Fruit fly (Drosophila melanogaster) whole organism, embryonic: ENCODE results near the gene CG31683.

Experiments
- ATbp ChIP-seq: fragments of 200-800 bp; sonication (Bioruptor generic); optimal IDR thresholded peaks from 2 replicates; lab custom pipeline; 2017; ENCODE audit warnings: missing biosample characterization, mild to moderate bottlenecking, missing genetic modification characterization, missing genetic modification reagents
- Atf-2 ChIP-seq: fragments of 200-800 bp; sonication (Bioruptor generic); optimal IDR thresholded peaks from 2 replicates; lab custom pipeline; 2016; ENCODE audit warnings: missing biosample characterization, missing genetic modification characterization
- CG15269 ChIP-seq: fragments of 200-800 bp; sonication (Bioruptor generic); optimal IDR thresholded peaks from 2 replicates; lab custom pipeline; 2018; ENCODE audit warnings: missing biosample characterization, mild to moderate bottlenecking, missing genetic modification characterization, moderate library complexity
- CG15479 ChIP-seq: fragments of 200-800 bp; sonication (Bioruptor generic); optimal IDR thresholded peaks from 3 replicates; lab custom pipeline; 2019; ENCODE audit warnings: missing biosample characterization, mild to moderate bottlenecking, missing genetic modification characterization, moderate library complexity
- CG15601 ChIP-seq: fragments of 200-800 bp; sonication (Bioruptor generic); optimal IDR thresholded peaks from 3 replicates; lab custom pipeline; 2019; ENCODE audit warnings: missing biosample characterization, mild to moderate bottlenecking, missing genetic modification characterization, moderate library complexity
- CG16779 ChIP-seq: fragments of 200-800 bp; sonication (Bioruptor generic); IDR thresholded peaks from 2 replicates; pipeline ENCODE4 v1.3.6; 2022; ENCODE audit warnings: missing biosample characterization, missing genetic modification characterization
- CG17359 ChIP-seq: fragments of 200-800 bp; sonication (Bioruptor generic); optimal IDR thresholded peaks from 3 replicates; lab custom pipeline; 2018; ENCODE audit warnings: missing biosample characterization, mild to moderate bottlenecking, missing genetic modification characterization, moderate library complexity
- CG33557 ChIP-seq: fragments of 200-800 bp; sonication (Bioruptor generic); optimal IDR thresholded peaks from 2 replicates; lab custom pipeline; 2019; ENCODE audit warnings: missing biosample characterization, mild to moderate bottlenecking, missing genetic modification characterization, moderate library complexity
- CG3838 ChIP-seq: fragments of 200-800 bp; sonication (Bioruptor generic); optimal IDR thresholded peaks from 3 replicates; lab custom pipeline; 2016; ENCODE audit warnings: missing biosample characterization, missing genetic modification characterization
- CG3995 ChIP-seq: fragments of 200-800 bp; sonication (Bioruptor generic); optimal IDR thresholded peaks from 3 replicates; lab custom pipeline; 2016; ENCODE audit warnings: missing biosample characterization, missing genetic modification characterization
- CG42726 ChIP-seq: fragments of 200-800 bp; sonication (Bioruptor generic); IDR thresholded peaks from 2 replicates; pipeline ENCODE4 v1.3.6; 2022; ENCODE audit warnings: missing biosample characterization, missing genetic modification characterization; ENCODE audit not compliant: partially characterized antibody
- CG4360 ChIP-seq: fragments of 200-800 bp; sonication (Bioruptor generic); IDR thresholded peaks from 2 replicates; pipeline ENCODE4 v1.3.6; 2022; ENCODE audit warnings: missing biosample characterization, missing genetic modification characterization
- CG7987 ChIP-seq: fragments of 200-800 bp; sonication (Bioruptor generic); optimal IDR thresholded peaks from 2 replicates; lab custom pipeline; 2018; ENCODE audit warnings: missing biosample characterization, mild to moderate bottlenecking, missing genetic modification characterization, moderate library complexity
- CoRest ChIP-seq: fragments of 200-800 bp; sonication (Bioruptor generic); optimal IDR thresholded peaks from 3 replicates; lab custom pipeline; 2018; ENCODE audit warnings: missing biosample characterization, mild to moderate bottlenecking, missing genetic modification characterization, moderate library complexity
- Dref ChIP-seq: fragments of 200-800 bp; sonication (Bioruptor generic); IDR thresholded peaks from 2 replicates; pipeline ENCODE4 v1.3.6; 2022; ENCODE audit warnings: missing biosample characterization, missing genetic modification characterization
- ERR ChIP-seq: fragments of 200-800 bp; sonication (Bioruptor generic); optimal IDR thresholded peaks from 2 replicates; lab custom pipeline; 2016; ENCODE audit warnings: missing biosample characterization, missing genetic modification characterization
- Fer1 ChIP-seq: fragments of 200-800 bp; sonication (Bioruptor generic); optimal IDR thresholded peaks from 2 replicates; lab custom pipeline; 2017; ENCODE audit warnings: missing biosample characterization, mild to moderate bottlenecking, missing genetic modification characterization
- HHEX ChIP-seq: fragments of 200-800 bp; sonication (Bioruptor generic); optimal IDR thresholded peaks from 3 replicates; lab custom pipeline; 2017; ENCODE audit warnings: missing biosample characterization, mild to moderate bottlenecking, missing genetic modification characterization, missing genetic modification reagents
- HLHmδ ChIP-seq: fragments of 200-800 bp; sonication (Bioruptor generic); optimal IDR thresholded peaks from 2 replicates; lab custom pipeline; 2018; ENCODE audit warnings: missing biosample characterization, mild to moderate bottlenecking, missing genetic modification characterization, moderate library complexity
- MESR4 ChIP-seq: fragments of 200-800 bp; sonication (Bioruptor generic); optimal IDR thresholded peaks from 2 replicates; lab custom pipeline; 2018; ENCODE audit warnings: missing biosample characterization, mild to moderate bottlenecking, missing genetic modification characterization, moderate library complexity
- Optix ChIP-seq: fragments of 200-800 bp; sonication (Bioruptor generic); IDR thresholded peaks from 3 replicates; pipeline ENCODE4 v1.3.6; 2022; ENCODE audit warnings: missing biosample characterization, missing genetic modification characterization
- Sox102F ChIP-seq: fragments of 200-800 bp; sonication (Bioruptor generic); optimal IDR thresholded peaks from 2 replicates; lab custom pipeline; 2018; ENCODE audit warnings: missing biosample characterization, mild to moderate bottlenecking, missing genetic modification characterization, moderate library complexity
- Tbp ChIP-seq: fragments of >200 bp; optimal IDR thresholded peaks from 2 replicates; lab custom pipeline; 2018; ENCODE audit warnings: missing biosample characterization, missing genetic modification characterization
- YL-1 ChIP-seq: fragments of 200-800 bp; sonication (Bioruptor generic); optimal IDR thresholded peaks from 3 replicates; lab custom pipeline; 2017; ENCODE audit warnings: missing biosample characterization, mild to moderate bottlenecking, missing genetic modification characterization
- ab ChIP-seq: fragments of 200-800 bp; sonication (Bioruptor generic); optimal IDR thresholded peaks from 2 replicates; lab custom pipeline; 2016; ENCODE audit warnings: missing biosample characterization, missing genetic modification characterization
- amos ChIP-seq: fragments of 200-800 bp; sonication (Bioruptor generic); IDR thresholded peaks from 2 replicates; pipeline ENCODE4 v1.3.6; 2022; ENCODE audit warnings: missing biosample characterization, missing genetic modification characterization; ENCODE audit not compliant: partially characterized antibody
- bcd ChIP-seq: fragments of 200-800 bp; sonication (Bioruptor generic); optimal IDR thresholded peaks from 2 replicates; lab custom pipeline; 2017; ENCODE audit warnings: missing biosample characterization, mild to moderate bottlenecking, missing genetic modification characterization
- bowl ChIP-seq: fragments of 200-800 bp; sonication (Bioruptor generic); IDR thresholded peaks from 2 replicates; pipeline ENCODE4 v1.3.6; 2022; ENCODE audit warnings: missing biosample characterization, missing genetic modification characterization
- bsh ChIP-seq, 2 experiments: fragments of 200-800 bp; sonication (Bioruptor generic); optimal IDR thresholded peaks; 2 replicates each; lab custom pipeline; 2017 to 2018; ENCODE audit warnings: mild to moderate bottlenecking in 2 of 2, missing biosample characterization in 2 of 2, missing genetic modification characterization in 2 of 2, moderate library complexity in 1 of 2
- btn ChIP-seq: fragments of 200-800 bp; sonication (Bioruptor generic); optimal IDR thresholded peaks from 2 replicates; lab custom pipeline; 2016; ENCODE audit warnings: missing biosample characterization, missing genetic modification characterization
- cas ChIP-seq: fragments of 200-800 bp; sonication (Bioruptor generic); IDR thresholded peaks from 2 replicates; pipeline ENCODE4 v1.3.6; 2022; ENCODE audit warnings: missing biosample characterization, missing genetic modification characterization
- crp ChIP-seq, 2 experiments: fragments of 200-800 bp; sonication (Bioruptor generic); optimal IDR thresholded peaks; 2 replicates in 1 of 2; 3 replicates in 1 of 2; lab custom pipeline; 2017; ENCODE audit warnings: missing biosample characterization in 2 of 2, missing genetic modification characterization in 2 of 2, mild to moderate bottlenecking in 1 of 2, moderate library complexity in 1 of 2
- en ChIP-seq: fragments of 200-800 bp; sonication (Bioruptor generic); optimal IDR thresholded peaks from 2 replicates; lab custom pipeline; 2016; ENCODE audit warnings: missing biosample characterization, missing genetic modification characterization
- gcm ChIP-seq: fragments of 200-800 bp; sonication (Bioruptor generic); optimal IDR thresholded peaks from 2 replicates; lab custom pipeline; 2019; ENCODE audit warnings: missing biosample characterization, mild to moderate bottlenecking, missing genetic modification characterization, moderate library complexity
- gro ChIP-seq: fragments of 200-800 bp; sonication (Bioruptor generic); optimal IDR thresholded peaks from 2 replicates; lab custom pipeline; 2016; ENCODE audit warnings: missing biosample characterization, missing genetic modification characterization
- inv ChIP-seq: fragments of 200-800 bp; sonication (Bioruptor generic); IDR thresholded peaks from 2 replicates; pipeline ENCODE4 v1.3.6; 2022; ENCODE audit warnings: missing biosample characterization, missing genetic modification characterization; ENCODE audit not compliant: partially characterized antibody
- maf-S ChIP-seq: fragments of 200-800 bp; sonication (Bioruptor generic); optimal IDR thresholded peaks from 2 replicates; lab custom pipeline; 2016; ENCODE audit warnings: missing biosample characterization, missing genetic modification characterization
- odd ChIP-seq: fragments of 200-800 bp; sonication (Bioruptor generic); optimal IDR thresholded peaks from 2 replicates; lab custom pipeline; 2017; ENCODE audit warnings: missing biosample characterization, mild to moderate bottlenecking, missing genetic modification characterization
- peb ChIP-seq: fragments of 200-800 bp; sonication (Bioruptor generic); IDR thresholded peaks from 2 replicates; pipeline ENCODE4 v1.3.6; 2022; ENCODE audit warnings: missing biosample characterization, missing genetic modification characterization
- sc ChIP-seq, 3 experiments: fragments of >200 bp in 2 of 3; fragments of 200-800 bp in 1 of 3; sonication (Bioruptor generic) in 1 of 3; optimal IDR thresholded peaks; 2 replicates in 2 of 3; 3 replicates in 1 of 3; lab custom pipeline; 2017; ENCODE audit warnings: mild to moderate bottlenecking in 1 of 3, missing biosample characterization in 1 of 3, missing genetic modification characterization in 1 of 3, missing genetic modification reagents in 1 of 3
- sim ChIP-seq: fragments of 200-800 bp; sonication (Bioruptor generic); IDR thresholded peaks from 2 replicates; pipeline ENCODE4 v1.3.6; 2022; ENCODE audit warnings: missing biosample characterization, missing genetic modification characterization
- slbo ChIP-seq: fragments of 200-800 bp; sonication (Bioruptor generic); IDR thresholded peaks from 2 replicates; pipeline ENCODE4 v1.3.6; 2022; ENCODE audit warnings: missing biosample characterization, missing genetic modification characterization
- tap ChIP-seq: fragments of 200-800 bp; optimal IDR thresholded peaks from 3 replicates; lab custom pipeline; 2019; ENCODE audit warnings: missing biosample characterization, mild to moderate bottlenecking, missing genetic modification characterization, moderate library complexity
- tgo ChIP-seq: fragments of 200-800 bp; sonication (Bioruptor generic); IDR thresholded peaks from 3 replicates; pipeline ENCODE4 v1.3.6; 2022; ENCODE audit warnings: missing biosample characterization, missing genetic modification characterization
- tll ChIP-seq, 2 experiments: fragments of 200-800 bp in 1 of 2; fragments of >200 bp in 1 of 2; sonication (Bioruptor generic) in 1 of 2; optimal IDR thresholded peaks; 2 replicates each; lab custom pipeline; 2017 to 2019; ENCODE audit warnings: missing biosample characterization in 2 of 2, missing genetic modification characterization in 2 of 2, mild to moderate bottlenecking in 1 of 2, moderate library complexity in 1 of 2
- trem ChIP-seq: fragments of 200-800 bp; optimal IDR thresholded peaks from 3 replicates; lab custom pipeline; 2019; ENCODE audit warnings: missing biosample characterization, mild to moderate bottlenecking, missing genetic modification characterization, moderate library complexity
- vfl ChIP-seq: fragments of 200-800 bp; sonication (Bioruptor generic); optimal IDR thresholded peaks from 2 replicates; lab custom pipeline; 2016; ENCODE audit warnings: missing biosample characterization, missing genetic modification characterization
- zfh2 ChIP-seq: fragments of 200-800 bp; sonication (Bioruptor generic); optimal IDR thresholded peaks from 2 replicates; lab custom pipeline; 2016; ENCODE audit warnings: missing biosample characterization, missing genetic modification characterization

The CG31683 gene

DNA sequence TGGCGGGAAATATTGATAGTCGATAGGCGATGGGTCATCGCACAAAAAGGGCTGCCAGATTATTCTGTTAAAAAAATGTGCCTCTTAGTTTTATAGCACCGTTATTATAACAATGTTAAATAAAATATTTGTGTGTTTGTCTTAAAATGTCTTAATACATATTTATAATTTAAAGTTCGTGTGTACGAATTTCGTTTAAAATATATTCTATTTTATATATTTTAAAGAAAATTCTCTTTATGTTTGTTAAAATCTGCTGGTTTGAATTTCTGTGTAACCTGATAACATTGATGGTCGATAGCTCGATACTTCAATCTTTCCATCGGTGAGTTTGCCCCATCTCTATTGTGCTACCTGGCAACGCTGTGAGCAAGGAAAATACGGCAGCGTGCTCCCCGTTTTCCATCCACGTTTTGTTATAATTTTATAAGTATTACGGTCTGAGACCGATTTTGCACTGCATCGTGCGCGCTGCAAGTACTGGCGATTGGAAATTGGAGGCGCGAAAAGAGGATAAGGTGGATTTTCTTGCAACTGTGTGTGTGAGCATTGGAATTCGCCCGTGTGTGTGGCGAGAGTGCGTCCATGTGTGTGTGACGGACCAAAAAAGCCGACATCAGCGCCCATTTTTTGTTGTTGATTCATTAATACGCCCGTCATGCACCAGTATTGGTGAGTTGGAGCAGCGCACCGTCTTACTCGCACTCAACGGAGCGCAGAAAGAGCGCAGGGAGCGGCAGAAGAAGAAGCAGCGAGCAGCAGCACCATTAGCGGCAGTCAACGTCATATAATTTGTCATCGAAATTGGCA is 32.8 kb downstream of the CG31683 start, which contains the start of the genes CG10949 and Arpc2 (continued):
- peak; percentile 60 for TF ChIP-seq CG33557 (GFP tag; lab: Kevin White, UChicago)
- TF ChIP-seq Fer1 (GFP tag; lab: Kevin White, UChicago), result peak; percentile 21
- TF ChIP-seq CG15269 (tag; lab: Kevin White, UChicago), result peak; percentile 75
- TF ChIP-seq bowl, result no peak
- TF ChIP-seq sim (GFP tag; lab: Robert Waterston, UW), result no peak
- no peak for TF ChIP-seq CG16779
- TF ChIP-seq gro (GFP tag; lab: Kevin White, UChicago), result no peak
- TF ChIP-seq CG42726, result peak; percentile 73
- no peak for TF ChIP-seq Optix (GFP tag; lab: Robert Waterston, UW)
- TF ChIP-seq bsh (GFP tag; optimal IDR thresholded peaks at IDR 0.05; lab: Kevin White, UChicago), result peak in 1 of 2 experiments; percentile 54
- peak; percentile 62 for TF ChIP-seq CG3995 (GFP tag; lab: Kevin White, UChicago)
- no peak for TF ChIP-seq en
- TF ChIP-seq btn (GFP tag; lab: Kevin White, UChicago), result no peak
- TF ChIP-seq tgo, result no peak
- peak; percentile 39 to 80 for TF ChIP-seq crp (GFP tag; optimal IDR thresholded peaks at IDR 0.05; lab: Kevin White, UChicago)
- TF ChIP-seq trem (tag; lab: Kevin White, UChicago), result peak; percentile 71
- peak; percentile 84 for TF ChIP-seq CoRest (tag; lab: Kevin White, UChicago)
- no peak for TF ChIP-seq sc (optimal IDR thresholded peaks at IDR 0.05; lab: Kevin White, UChicago)
- no peak for TF ChIP-seq sc (GFP tag; optimal IDR thresholded peaks at IDR 0.05; lab: Kevin White, UChicago)
- peak; percentile 13 for TF ChIP-seq bcd (GFP tag; lab: Kevin White, UChicago)
- TF ChIP-seq MESR4, result peak; percentile 91
- no peak for TF ChIP-seq CG7987 (GFP tag; lab: Kevin White, UChicago)
- TF ChIP-seq Sox102F, result peak; percentile 61
- TF ChIP-seq CG17359 (tag; lab: Kevin White, UChicago), result peak; percentile 58
- TF ChIP-seq cas, result no peak
- TF ChIP-seq peb (GFP tag; lab: Robert Waterston, UW), result no peak
- TF ChIP-seq slbo (GFP tag; lab: Robert Waterston, UW), result no peak; the same call in none of the 2 replicates
- TF ChIP-seq HHEX (GFP tag; lab: Kevin White, UChicago), result no peak
- TF ChIP-seq gcm, result peak; percentile 10
- no peak for TF ChIP-seq maf-S
- peak; percentile 28 for TF ChIP-seq vfl (GFP tag; lab: Kevin White, UChicago)
- TF ChIP-seq Atf-2 (GFP tag; lab: Kevin White, UChicago), result no peak
- TF ChIP-seq CG4360, result 0 out of 2 replicates have a peak, but pooled peaks have one; percentile 26
- peak; percentile 60; the same call in 1 of the 2 replicates for TF ChIP-seq inv
- TF ChIP-seq YL-1 (GFP tag; lab: Kevin White, UChicago), result peak; percentile 74
- TF ChIP-seq CG3838, result no peak
- TF ChIP-seq Dref (GFP tag; lab: Robert Waterston, UW), result peak; percentile 72
- peak; percentile 73 for TF ChIP-seq amos
- TF ChIP-seq ERR (GFP tag; lab: Kevin White, UChicago), result no peak
- no peak for TF ChIP-seq CG15479 (GFP tag; lab: Kevin White, UChicago)
- TF ChIP-seq Tbp, result no peak
- peak; percentile 67 for TF ChIP-seq CG15601
- TF ChIP-seq tll (GFP tag; optimal IDR thresholded peaks at IDR 0.05; lab: Kevin White, UChicago), result no peak
- TF ChIP-seq ab (GFP tag; lab: Kevin White, UChicago), result no peak
- no peak for TF ChIP-seq ATbp (GFP tag; lab: Kevin White, UChicago)
- peak; percentile 11 for TF ChIP-seq zfh2 (GFP tag; lab: Kevin White, UChicago)
- TF ChIP-seq HLHmδ (GFP tag; lab: Kevin White, UChicago), result no peak
- TF ChIP-seq odd, result peak; percentile 8
- peak; percentile 60 for TF ChIP-seq tap
